Worm (Caenorhabditis elegans) whole organism, L3 larva: ENCODE results near the gene W08G11.5.
A peak's percentile ranks its signal among the peaks of the same experiment; 100 is the strongest.

Experiments
- R02D3.7 ChIP-seq: fragments of 150-350 bp; optimal IDR thresholded peaks from 2 replicates; lab custom pipeline; 2014; ENCODE audit warnings: missing biosample characterization, missing genetic modification characterization
- ZK546.5 ChIP-seq: sonication (generic microtip); optimal IDR thresholded peaks from 2 replicates; lab custom pipeline; 2017; ENCODE audit warnings: missing biosample characterization, missing genetic modification characterization
- aly-2 ChIP-seq: fragments of 150-350 bp; optimal IDR thresholded peaks from 2 replicates; lab custom pipeline; 2014; ENCODE audit warnings: missing biosample characterization, missing genetic modification characterization
- ama-1 ChIP-seq: fragments of 150-350 bp; optimal IDR thresholded peaks from 2 replicates; lab custom pipeline; 2018
- ceh-16 ChIP-seq: sonication (generic microtip); optimal IDR thresholded peaks from 2 replicates; lab custom pipeline; 2017; ENCODE audit warnings: missing biosample characterization, missing genetic modification characterization
- ceh-28 ChIP-seq: fragments of 150-350 bp; optimal IDR thresholded peaks from 2 replicates; lab custom pipeline; 2014; ENCODE audit warnings: missing biosample characterization, missing genetic modification reagents, missing genetic modification characterization
- ceh-82 ChIP-seq: fragments of 150-350 bp; optimal IDR thresholded peaks from 2 replicates; lab custom pipeline; 2014; ENCODE audit warnings: missing biosample characterization, missing genetic modification characterization
- ceh-9 ChIP-seq: sonication (generic microtip); optimal IDR thresholded peaks from 2 replicates; lab custom pipeline; 2018; ENCODE audit warnings: missing biosample characterization, missing genetic modification characterization
- daf-12 ChIP-seq: fragments of 150-350 bp; optimal IDR thresholded peaks from 2 replicates; lab custom pipeline; 2014; ENCODE audit warnings: missing biosample characterization, missing genetic modification reagents, missing genetic modification characterization
- elt-1 ChIP-seq: fragments of 150-350 bp; optimal IDR thresholded peaks from 2 replicates; lab custom pipeline; 2014; ENCODE audit warnings: missing biosample characterization, missing genetic modification characterization
- elt-2 ChIP-seq: sonication (generic microtip); optimal IDR thresholded peaks from 2 replicates; lab custom pipeline; 2016; ENCODE audit warnings: missing genetic modification reagents, mild to moderate bottlenecking, missing genetic modification characterization, missing compliant biosample characterization
- elt-3 ChIP-seq, 3 experiments: fragments of 150-350 bp in 1 of 3; sonication (generic microtip) in 2 of 3; optimal IDR thresholded peaks; 2 replicates in 2 of 3; 4 replicates in 1 of 3; lab custom pipeline; 2014 to 2017; ENCODE audit warnings: missing biosample characterization in 3 of 3, missing genetic modification characterization in 3 of 3
- eor-1 ChIP-seq, 2 experiments: fragments of 150-350 bp; optimal IDR thresholded peaks; 2 replicates each; lab custom pipeline; 2014 to 2018; ENCODE audit warnings: missing biosample characterization in 2 of 2, missing genetic modification characterization in 2 of 2
- fkh-10 ChIP-seq: sonication (generic microtip); optimal IDR thresholded peaks from 2 replicates; lab custom pipeline; 2017; ENCODE audit warnings: missing biosample characterization, missing genetic modification reagents, missing genetic modification characterization
- fkh-2 ChIP-seq: fragments of 150-350 bp; optimal IDR thresholded peaks from 2 replicates; lab custom pipeline; 2014; ENCODE audit warnings: missing biosample characterization, missing genetic modification reagents, missing genetic modification characterization
- fos-1 ChIP-seq: fragments of 150-350 bp; optimal IDR thresholded peaks from 2 replicates; lab custom pipeline; 2014; ENCODE audit warnings: missing biosample characterization, missing genetic modification characterization
- hmg-11 ChIP-seq: sonication (generic microtip); optimal IDR thresholded peaks from 2 replicates; lab custom pipeline; 2016; ENCODE audit warnings: missing genetic modification characterization, missing compliant biosample characterization
- jun-1 ChIP-seq: fragments of 150-350 bp; optimal IDR thresholded peaks from 2 replicates; lab custom pipeline; 2014; ENCODE audit warnings: missing biosample characterization, missing genetic modification reagents, missing genetic modification characterization
- lin-15B ChIP-seq: fragments of 150-350 bp; optimal IDR thresholded peaks from 2 replicates; lab custom pipeline; 2014; ENCODE audit warnings: missing biosample characterization, missing genetic modification characterization
- mdl-1 ChIP-seq: fragments of 150-350 bp; optimal IDR thresholded peaks from 2 replicates; lab custom pipeline; 2014; ENCODE audit warnings: missing biosample characterization, missing genetic modification characterization
- mml-1 ChIP-seq: fragments of 150-350 bp; sonication (generic microtip); optimal IDR thresholded peaks from 3 replicates; lab custom pipeline; 2014; ENCODE audit warnings: missing biosample characterization, missing genetic modification characterization
- nfya-1 ChIP-seq: sonication (generic microtip); optimal IDR thresholded peaks from 2 replicates; lab custom pipeline; 2017; ENCODE audit warnings: missing genetic modification characterization, mild to moderate bottlenecking, missing compliant biosample characterization, antibody characterized with exemption, moderate library complexity; ENCODE audit not compliant: insufficient read depth
- nhr-11 ChIP-seq: fragments of 150-350 bp; optimal IDR thresholded peaks from 2 replicates; lab custom pipeline; 2014; ENCODE audit warnings: missing biosample characterization, missing genetic modification characterization
- nhr-12 ChIP-seq: fragments of 150-350 bp; optimal IDR thresholded peaks from 2 replicates; lab custom pipeline; 2014; ENCODE audit warnings: missing biosample characterization, missing genetic modification characterization
- nhr-23 ChIP-seq: fragments of 150-350 bp; optimal IDR thresholded peaks from 2 replicates; lab custom pipeline; 2014; ENCODE audit warnings: missing biosample characterization, missing genetic modification reagents, missing genetic modification characterization
- nhr-237 ChIP-seq: fragments of 150-350 bp; optimal IDR thresholded peaks from 2 replicates; lab custom pipeline; 2014; ENCODE audit warnings: missing biosample characterization, missing genetic modification characterization
- nhr-25 ChIP-seq: sonication (generic microtip); optimal IDR thresholded peaks from 2 replicates; lab custom pipeline; 2017; ENCODE audit warnings: missing biosample characterization, missing genetic modification characterization
- nhr-28 ChIP-seq: fragments of 150-350 bp; optimal IDR thresholded peaks from 2 replicates; lab custom pipeline; 2014; ENCODE audit warnings: missing biosample characterization, missing genetic modification characterization
- nhr-43 ChIP-seq: sonication (generic microtip); optimal IDR thresholded peaks from 2 replicates; lab custom pipeline; 2016; ENCODE audit warnings: mild to moderate bottlenecking, missing genetic modification characterization, missing compliant biosample characterization; ENCODE audit not compliant: poor library complexity, severe bottlenecking
- nhr-76 ChIP-seq: fragments of 150-350 bp; sonication (generic microtip); optimal IDR thresholded peaks from 5 replicates; lab custom pipeline; 2014; ENCODE audit warnings: missing biosample characterization, missing genetic modification characterization
- nhr-77 ChIP-seq: fragments of 150-350 bp; optimal IDR thresholded peaks from 2 replicates; lab custom pipeline; 2014; ENCODE audit warnings: missing biosample characterization, missing genetic modification characterization
- pha-4 ChIP-seq: fragments of 150-350 bp; optimal IDR thresholded peaks from 2 replicates; lab custom pipeline; 2014; ENCODE audit warnings: missing biosample characterization, missing genetic modification reagents, missing genetic modification characterization
- pqm-1 ChIP-seq: fragments of 150-350 bp; optimal IDR thresholded peaks from 2 replicates; lab custom pipeline; 2017; ENCODE audit warnings: missing biosample characterization, missing genetic modification characterization, inconsistent platforms
- sea-2 ChIP-seq: fragments of 150-350 bp; sonication (generic microtip); optimal IDR thresholded peaks from 4 replicates; lab custom pipeline; 2014; ENCODE audit warnings: missing biosample characterization, missing genetic modification reagents, missing genetic modification characterization
- skn-1 ChIP-seq: fragments of 150-350 bp; optimal IDR thresholded peaks from 2 replicates; lab custom pipeline; 2014; ENCODE audit warnings: missing biosample characterization, missing genetic modification characterization
- snpc-4 ChIP-seq: fragments of 150-350 bp; optimal IDR thresholded peaks from 2 replicates; lab custom pipeline; 2014; ENCODE audit warnings: missing biosample characterization, missing genetic modification characterization
- tbx-2 ChIP-seq: sonication (generic microtip); optimal IDR thresholded peaks from 2 replicates; lab custom pipeline; 2016; ENCODE audit warnings: mild to moderate bottlenecking, missing genetic modification characterization, missing compliant biosample characterization
- unc-39 ChIP-seq: sonication (generic microtip); optimal IDR thresholded peaks from 4 replicates; lab custom pipeline; 2017; ENCODE audit warnings: missing biosample characterization, missing genetic modification characterization
- unc-62 ChIP-seq: fragments of 150-350 bp; sonication (generic microtip); optimal IDR thresholded peaks from 4 replicates; lab custom pipeline; 2014; ENCODE audit warnings: missing biosample characterization, missing genetic modification reagents, missing genetic modification characterization
- zag-1 ChIP-seq: fragments of 150-350 bp; optimal IDR thresholded peaks from 2 replicates; lab custom pipeline; 2014; ENCODE audit warnings: missing biosample characterization, missing genetic modification characterization
- ztf-11 ChIP-seq: fragments of 150-350 bp; optimal IDR thresholded peaks from 2 replicates; lab custom pipeline; 2014; ENCODE audit warnings: missing biosample characterization, missing genetic modification characterization
- ztf-4 ChIP-seq: fragments of 150-350 bp; optimal IDR thresholded peaks from 2 replicates; lab custom pipeline; 2014; ENCODE audit warnings: missing biosample characterization, missing genetic modification characterization

W08G11.5 gene

DNA sequence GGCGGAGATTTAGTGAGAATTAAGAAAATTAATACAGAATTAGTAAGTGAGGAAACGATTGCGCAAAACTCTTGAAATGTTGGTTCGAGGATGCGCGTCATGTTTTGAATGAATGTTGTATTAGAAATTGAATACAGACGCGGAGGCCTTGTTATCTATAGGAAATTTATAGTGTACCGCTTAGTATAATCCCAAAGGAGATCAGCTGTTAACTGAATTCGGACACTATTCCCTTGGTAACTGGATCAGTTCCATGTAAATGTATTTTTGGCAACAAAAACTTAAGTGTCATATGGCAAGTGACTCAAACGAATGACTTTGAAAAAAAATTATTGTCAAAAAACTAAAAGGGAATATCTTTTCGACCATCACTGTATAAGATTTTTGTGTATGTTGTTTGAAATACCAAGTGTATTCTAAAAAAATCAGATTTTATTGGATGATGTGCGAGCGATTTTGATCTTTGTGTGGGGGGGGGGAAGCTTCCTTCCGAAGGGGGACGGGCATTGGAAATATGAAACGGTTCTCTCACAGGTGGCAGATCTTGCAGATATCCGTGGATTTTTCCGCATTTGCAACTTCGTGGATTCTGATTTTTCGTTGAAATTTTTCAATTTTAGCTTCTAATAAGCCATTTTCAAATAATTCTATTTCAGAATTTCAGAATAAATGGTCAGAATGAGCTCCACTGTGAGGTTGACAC, at the start of gene W08G11.5, which contains the start of gene W08G11.1:
Gene W08G11.5 (minus strand): TSS at position 101 of the 703 bp plus-strand sequence.
Gene W08G11.1 (plus strand): TSS at position 653 of the 703 bp plus-strand sequence.
- no peak for TF ChIP-seq ceh-28

DNA sequence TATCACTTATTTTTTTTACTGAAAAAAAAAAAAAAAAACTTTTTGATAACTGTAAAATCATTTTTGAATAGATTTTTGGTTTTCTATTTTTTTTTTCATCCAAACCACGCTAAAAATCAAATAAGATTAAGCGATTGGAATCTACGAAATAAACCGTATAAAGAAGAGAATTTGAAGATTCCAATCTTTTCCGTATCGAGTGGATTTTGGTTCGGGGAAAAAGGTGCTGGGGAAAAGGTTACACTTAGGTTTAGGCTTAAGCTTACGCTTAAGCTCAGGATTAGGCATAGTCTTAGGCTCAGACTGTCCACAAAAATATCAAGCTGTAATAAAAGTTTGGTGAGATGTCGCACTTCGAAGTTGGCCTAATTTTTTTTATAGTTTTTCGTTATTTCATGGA, 49.4 kb upstream of the W08G11.5 start, which contains the start of gene F13A7.12:
Gene F13A7.12 (plus strand): TSS at position 301 of the 400 bp plus-strand sequence.
- TF ChIP-seq nhr-77 (tag; lab: Kevin White, UChicago) (no peak), zag-1 (tag; lab: Kevin White, UChicago) (no peak), fos-1 (no peak), ceh-9 (tag; lab: Kevin White, UChicago) (no peak), nhr-237 (no peak), nhr-12 (tag; lab: Kevin White, UChicago) (no peak), jun-1 (tag; lab: Kevin White, UChicago) (no peak), ama-1 (no peak), fkh-2 (tag; lab: Kevin White, UChicago) (no peak), fkh-10 (GFP tag; lab: Kevin White, UChicago) (no peak), nhr-28 (tag; lab: Kevin White, UChicago) (no peak), lin-15B (tag; lab: Kevin White, UChicago) (no peak), R02D3.7 (tag; lab: Kevin White, UChicago) (no peak), tbx-2 (tag; lab: Kevin White, UChicago) (no peak), nhr-11 (tag; lab: Kevin White, UChicago) (no peak), sea-2 (GFP tag; lab: Kevin White, UChicago) (no peak), nhr-43 (no peak), nfya-1 (tag; lab: Kevin White, UChicago) (no peak), unc-62 (GFP tag; lab: Kevin White, UChicago) (no peak), nhr-25 (tag; lab: Kevin White, UChicago) (no peak)

DNA sequence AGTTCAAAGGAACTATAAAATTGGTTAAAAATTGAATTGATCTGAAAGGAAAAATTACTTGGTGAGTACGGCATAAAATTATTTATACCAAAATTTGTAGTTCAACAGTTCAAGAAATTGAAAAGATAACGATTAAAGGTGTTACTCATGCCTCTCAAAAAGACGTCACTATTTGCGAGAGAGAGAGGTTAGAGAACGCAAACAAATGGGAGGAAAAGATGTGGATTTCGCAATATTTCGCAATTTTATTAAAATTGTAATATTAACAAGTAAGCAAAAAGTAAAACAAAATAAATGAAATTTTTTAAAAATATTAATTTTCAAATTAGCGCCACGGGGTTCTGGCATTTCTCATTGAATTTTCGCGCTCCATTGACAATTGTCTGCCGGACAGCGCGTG, 48.8 kb upstream of the W08G11.5 start, which contains the start of gene F13A7.11:
Gene F13A7.11 (minus strand): TSS at position 174 of the 400 bp plus-strand sequence.
- TF ChIP-seq unc-62 (GFP tag; lab: Kevin White, UChicago) (no peak), elt-2 (tag; lab: Kevin White, UChicago) (peak; percentile 74), eor-1 (tag; optimal IDR thresholded peaks at IDR 0.05; lab: Kevin White, UChicago) (no peak), jun-1 (tag; lab: Kevin White, UChicago) (peak; percentile 36), elt-1 (tag; lab: Kevin White, UChicago) (no peak), pha-4 (tag; lab: Kevin White, UChicago) (peak; percentile 46), snpc-4 (tag; lab: Kevin White, UChicago) (no peak), unc-39 (tag; lab: Kevin White, UChicago) (no peak), mml-1 (tag; lab: Kevin White, UChicago) (no peak), tbx-2 (tag; lab: Kevin White, UChicago) (no peak), fkh-2 (tag; lab: Kevin White, UChicago) (no peak), R02D3.7 (tag; lab: Kevin White, UChicago) (no peak), ceh-28 (peak; percentile 8), skn-1 (tag; lab: Kevin White, UChicago) (no peak), aly-2 (tag; lab: Kevin White, UChicago) (no peak), fos-1 (no peak), ztf-4 (tag; lab: Kevin White, UChicago) (no peak), pqm-1 (peak; percentile 86), mdl-1 (tag; lab: Kevin White, UChicago) (no peak), ceh-82 (tag; lab: Kevin White, UChicago) (no peak), hmg-11 (tag; lab: Kevin White, UChicago) (peak; percentile 1), ceh-16 (tag; lab: Kevin White, UChicago) (no peak), daf-12 (tag; lab: Kevin White, UChicago) (no peak), nhr-12 (tag; lab: Kevin White, UChicago) (no peak), ZK546.5 (no peak), nhr-25 (tag; lab: Kevin White, UChicago) (no peak), nfya-1 (tag; lab: Kevin White, UChicago) (no peak), elt-3 (tag; optimal IDR thresholded peaks at IDR 0.05; lab: Kevin White, UChicago) (no peak), nhr-237 (no peak), ztf-11 (tag; lab: Kevin White, UChicago) (no peak), nhr-76 (tag; lab: Kevin White, UChicago) (no peak), zag-1 (tag; lab: Kevin White, UChicago) (no peak), nhr-23 (tag; lab: Kevin White, UChicago) (peak; percentile 23), nhr-28 (tag; lab: Kevin White, UChicago) (no peak), fkh-10 (GFP tag; lab: Kevin White, UChicago) (no peak), ceh-9 (tag; lab: Kevin White, UChicago) (no peak)
